Fruit fly (Drosophila melanogaster) whole organism, embryonic: Measurements from ENCODE around the gene Dhc93AB.

Source experiments
- CG9797 ChIP-seq: fragments of 200-800 bp; sonication (Bioruptor generic); optimal IDR thresholded peaks from 3 replicates; lab custom pipeline; 2018; ENCODE audit warnings: missing biosample characterization, mild to moderate bottlenecking, missing genetic modification characterization
- nau ChIP-seq: fragments of 200-800 bp; sonication (Bioruptor generic); optimal IDR thresholded peaks from 3 replicates; lab custom pipeline; 2017; ENCODE audit warnings: missing biosample characterization, mild to moderate bottlenecking, missing genetic modification characterization, missing genetic modification reagents
- pb ChIP-seq: fragments of 200-800 bp; sonication (Bioruptor generic); optimal IDR thresholded peaks from 3 replicates; lab custom pipeline; 2016; ENCODE audit warnings: missing biosample characterization, missing genetic modification characterization
- row ChIP-seq: fragments of 200-800 bp; sonication (Bioruptor generic); IDR thresholded peaks from 3 replicates; pipeline ENCODE4 v1.3.6; 2022; ENCODE audit warnings: missing biosample characterization, missing genetic modification characterization
- tin ChIP-seq: fragments of 200-800 bp; sonication (Bioruptor generic); optimal IDR thresholded peaks from 3 replicates; lab custom pipeline; 2016; ENCODE audit warnings: missing biosample characterization, missing genetic modification characterization
- usp ChIP-seq: fragments of >200 bp; optimal IDR thresholded peaks from 2 replicates; lab custom pipeline; 2017; ENCODE audit warnings: missing biosample characterization, missing genetic modification characterization
- vvl ChIP-seq: fragments of 200-800 bp; sonication (Bioruptor generic); IDR thresholded peaks from 2 replicates; pipeline ENCODE4 v1.3.6; 2022; ENCODE audit warnings: missing biosample characterization, missing genetic modification characterization

dm6 chr3R:21071943-21072500, 29.7 kb upstream of the Dhc93AB start:
- TF ChIP-seq usp (GFP tag; lab: Kevin White, UChicago) (no peak), nau (GFP tag; lab: Kevin White, UChicago) (no peak), row (GFP tag; lab: Robert Waterston, UW) (no peak), pb (GFP tag; lab: Kevin White, UChicago) (no peak), CG9797 (GFP tag; lab: Kevin White, UChicago) (no peak), tin (no peak), vvl (GFP tag; lab: Robert Waterston, UW) (no peak)
